Worm (Caenorhabditis elegans) whole organism, mixed stage, embryonic: Measurements from ENCODE around the gene C54E4.5.

Source experiments
- ceh-83 ChIP-seq: fragments of 200-800 bp; sonication (Bioruptor generic); optimal IDR thresholded peaks from 2 replicates; lab custom pipeline; 2018; ENCODE audit warnings: mild to moderate bottlenecking, missing genetic modification characterization, missing compliant biosample characterization
- ces-1 ChIP-seq: fragments of 150-350 bp; optimal IDR thresholded peaks from 2 replicates; lab custom pipeline; 2014; ENCODE audit warnings: missing biosample characterization, missing genetic modification reagents, missing genetic modification characterization
- elt-3 ChIP-seq: fragments of 150-350 bp; optimal IDR thresholded peaks from 2 replicates; lab custom pipeline; 2014; ENCODE audit warnings: missing biosample characterization, missing genetic modification characterization
- lin-13 ChIP-seq: fragments of 150-350 bp; optimal IDR thresholded peaks from 2 replicates; lab custom pipeline; 2014; ENCODE audit warnings: missing biosample characterization, missing genetic modification characterization
- lin-32 ChIP-seq: fragments of 200-800 bp; sonication (Bioruptor generic); optimal IDR thresholded peaks from 2 replicates; lab custom pipeline; 2018; ENCODE audit warnings: mild to moderate bottlenecking, missing genetic modification characterization, missing compliant biosample characterization
- nhr-12 ChIP-seq: fragments of 150-350 bp; optimal IDR thresholded peaks from 2 replicates; lab custom pipeline; 2014; ENCODE audit warnings: missing biosample characterization, missing genetic modification characterization
- nhr-76 ChIP-seq: sonication (generic microtip); optimal IDR thresholded peaks from 2 replicates; lab custom pipeline; 2017; ENCODE audit warnings: missing biosample characterization, missing genetic modification characterization
- snpc-4 ChIP-seq: fragments of 150-350 bp; optimal IDR thresholded peaks from 2 replicates; lab custom pipeline; 2014; ENCODE audit warnings: missing biosample characterization, missing genetic modification characterization
- unc-62 ChIP-seq: fragments of 150-350 bp; optimal IDR thresholded peaks from 2 replicates; lab custom pipeline; 2014; ENCODE audit warnings: missing biosample characterization, missing genetic modification reagents, missing genetic modification characterization

DNA sequence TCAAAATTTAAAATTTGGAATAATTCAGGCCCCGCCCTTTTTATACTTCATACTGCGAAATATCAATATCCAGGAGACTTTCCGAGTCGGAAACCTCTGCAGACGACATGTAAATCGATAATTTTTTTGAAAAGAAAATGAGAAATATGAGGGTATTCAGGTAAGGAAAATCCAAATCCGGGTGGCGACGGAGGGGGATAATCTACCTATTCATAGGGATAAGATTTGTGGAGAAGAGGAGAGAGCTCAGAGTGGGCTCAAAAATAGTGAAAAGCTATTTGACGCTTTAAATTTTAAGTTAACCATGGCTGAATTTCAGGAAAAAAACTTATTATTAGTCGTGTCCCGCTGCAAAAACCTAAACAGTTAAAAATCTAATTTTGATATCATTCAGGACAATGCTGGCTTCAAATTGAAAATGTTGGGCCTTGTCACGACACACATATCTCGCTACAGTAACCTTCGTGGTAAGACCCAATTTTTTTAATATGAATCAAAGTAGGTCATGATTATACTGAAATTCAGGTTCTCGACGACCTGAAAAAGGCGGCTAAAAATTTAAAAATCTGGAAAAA, 37.7 kb downstream of the C54E4.5 start, which contains the start of gene che-6:
- TF ChIP-seq nhr-12 (tag; lab: Kevin White, UChicago) (no peak), unc-62 (GFP tag; lab: Kevin White, UChicago) (no peak), nhr-76 (tag; lab: Kevin White, UChicago) (no peak), lin-13 (no peak), elt-3 (tag; lab: Kevin White, UChicago) (no peak), snpc-4 (tag; lab: Kevin White, UChicago) (no peak), ceh-83 (GFP tag; lab: Kevin White, UChicago) (no peak), lin-32 (GFP tag; lab: Kevin White, UChicago) (no peak), ces-1 (no peak)
